Fruit fly (Drosophila melanogaster) whole organism, embryonic: ENCODE data around the gene trus.

Experiments used
- Abd-B ChIP-seq: fragments of 200-800 bp; sonication (Bioruptor generic); optimal IDR thresholded peaks from 2 replicates; lab custom pipeline; 2018; ENCODE audit warnings: missing biosample characterization, mild to moderate bottlenecking, missing genetic modification characterization, moderate library complexity
- Atf6 ChIP-seq: fragments of 200-800 bp; sonication (Bioruptor generic); IDR thresholded peaks from 2 replicates; pipeline ENCODE4 v1.3.6; 2022; ENCODE audit warnings: missing biosample characterization, missing genetic modification characterization
- Bdp1 ChIP-seq: fragments of 200-800 bp; sonication (Bioruptor generic); optimal IDR thresholded peaks from 3 replicates; lab custom pipeline; 2016; ENCODE audit warnings: missing biosample characterization, missing genetic modification characterization
- CG10366 ChIP-seq: fragments of 200-800 bp; sonication (Bioruptor generic); IDR thresholded peaks from 2 replicates; pipeline ENCODE4 v1.3.6; 2022; ENCODE audit warnings: missing biosample characterization, missing genetic modification characterization
- CG10543 ChIP-seq: fragments of 200-800 bp; sonication (Bioruptor generic); optimal IDR thresholded peaks from 3 replicates; lab custom pipeline; 2017; ENCODE audit warnings: missing biosample characterization, mild to moderate bottlenecking, missing genetic modification characterization, moderate library complexity
- CG11504 ChIP-seq: fragments of 200-800 bp; sonication (Bioruptor generic); optimal IDR thresholded peaks from 3 replicates; lab custom pipeline; 2019; ENCODE audit warnings: missing biosample characterization, mild to moderate bottlenecking, missing genetic modification characterization, moderate library complexity
- CG12299 ChIP-seq: fragments of 200-800 bp; sonication (Bioruptor generic); optimal IDR thresholded peaks from 2 replicates; lab custom pipeline; 2018; ENCODE audit warnings: missing biosample characterization, mild to moderate bottlenecking, missing genetic modification characterization
- CG12659 ChIP-seq: fragments of 200-800 bp; sonication (Bioruptor generic); optimal IDR thresholded peaks from 3 replicates; lab custom pipeline; 2017; ENCODE audit warnings: mild to moderate bottlenecking, missing biosample characterization, missing genetic modification reagents, missing genetic modification characterization
- CG14050 ChIP-seq: fragments of 200-800 bp; sonication (Bioruptor generic); IDR thresholded peaks from 3 replicates; pipeline ENCODE4 v1.3.6; 2022; ENCODE audit warnings: missing biosample characterization, missing genetic modification characterization
- CG15011 ChIP-seq: fragments of 200-800 bp; sonication (Bioruptor generic); optimal IDR thresholded peaks from 3 replicates; lab custom pipeline; 2018; ENCODE audit warnings: missing biosample characterization, mild to moderate bottlenecking, missing genetic modification characterization
- CG17385 ChIP-seq: fragments of 200-800 bp; sonication (Bioruptor generic); optimal IDR thresholded peaks from 3 replicates; lab custom pipeline; 2018; ENCODE audit warnings: missing biosample characterization, mild to moderate bottlenecking, missing genetic modification characterization
- CG2120 ChIP-seq: fragments of 200-800 bp; sonication (Bioruptor generic); optimal IDR thresholded peaks from 3 replicates; lab custom pipeline; 2016; ENCODE audit warnings: missing biosample characterization, missing genetic modification characterization
- CG3281 ChIP-seq: fragments of 200-800 bp; sonication (Bioruptor generic); optimal IDR thresholded peaks from 3 replicates; lab custom pipeline; 2017; ENCODE audit warnings: missing biosample characterization, mild to moderate bottlenecking, missing genetic modification characterization
- CG34224 ChIP-seq: fragments of 200-800 bp; sonication (Bioruptor generic); IDR thresholded peaks from 3 replicates; pipeline ENCODE4 v1.3.6; 2022; ENCODE audit warnings: missing biosample characterization, missing genetic modification characterization; ENCODE audit not compliant: partially characterized antibody
- CG3847 ChIP-seq: fragments of 200-800 bp; sonication (Bioruptor generic); IDR thresholded peaks from 2 replicates; pipeline ENCODE4 v1.3.6; 2022; ENCODE audit warnings: missing biosample characterization, missing genetic modification characterization
- CG4360 ChIP-seq: fragments of 200-800 bp; sonication (Bioruptor generic); IDR thresholded peaks from 2 replicates; pipeline ENCODE4 v1.3.6; 2022; ENCODE audit warnings: missing biosample characterization, missing genetic modification characterization
- CG7372 ChIP-seq: fragments of 200-800 bp; sonication (Bioruptor generic); IDR thresholded peaks from 2 replicates; pipeline ENCODE4 v1.3.6; 2022; ENCODE audit warnings: missing biosample characterization, missing genetic modification characterization
- CG7786 ChIP-seq: fragments of 200-800 bp; sonication (Bioruptor generic); optimal IDR thresholded peaks from 2 replicates; lab custom pipeline; 2016; ENCODE audit warnings: missing biosample characterization, missing genetic modification characterization
- CG7839 ChIP-seq: fragments of 200-800 bp; sonication (Bioruptor generic); optimal IDR thresholded peaks from 3 replicates; lab custom pipeline; 2018; ENCODE audit warnings: missing biosample characterization, mild to moderate bottlenecking, missing genetic modification characterization, moderate library complexity
- CG9215 ChIP-seq: fragments of 200-800 bp; sonication (Bioruptor generic); IDR thresholded peaks from 2 replicates; pipeline ENCODE4 v1.3.6; 2022; ENCODE audit warnings: missing biosample characterization, missing genetic modification characterization
- CG9932 ChIP-seq: fragments of 200-800 bp; sonication (Bioruptor generic); IDR thresholded peaks from 2 replicates; pipeline ENCODE4 v1.3.6; 2022; ENCODE audit warnings: missing biosample characterization, missing genetic modification characterization
- Dad ChIP-seq: fragments of 200-800 bp; sonication (Bioruptor generic); optimal IDR thresholded peaks from 3 replicates; lab custom pipeline; 2016; ENCODE audit warnings: missing biosample characterization, missing genetic modification characterization
- Dek ChIP-seq: fragments of 200-800 bp; sonication (Bioruptor generic); optimal IDR thresholded peaks from 3 replicates; lab custom pipeline; 2019; ENCODE audit warnings: missing biosample characterization, mild to moderate bottlenecking, missing genetic modification characterization, moderate library complexity
- E2f2 ChIP-seq: fragments of 200-800 bp; sonication (Bioruptor generic); IDR thresholded peaks from 2 replicates; pipeline ENCODE4 v1.3.6; 2022; ENCODE audit warnings: missing biosample characterization, missing genetic modification characterization
- Ets65A ChIP-seq: fragments of 200-800 bp; sonication (Bioruptor generic); peaks from one replicate; lab custom pipeline; 2016; ENCODE audit warnings: missing biosample characterization, missing genetic modification characterization
- Fer1 ChIP-seq: fragments of 200-800 bp; sonication (Bioruptor generic); optimal IDR thresholded peaks from 2 replicates; lab custom pipeline; 2017; ENCODE audit warnings: missing biosample characterization, mild to moderate bottlenecking, missing genetic modification characterization
- Hand ChIP-seq: fragments of 200-800 bp; sonication (Bioruptor generic); optimal IDR thresholded peaks from 2 replicates; lab custom pipeline; 2017; ENCODE audit warnings: mild to moderate bottlenecking, missing biosample characterization, missing genetic modification reagents, missing genetic modification characterization
- Hmx ChIP-seq: fragments of 200-800 bp; sonication (Bioruptor generic); optimal IDR thresholded peaks from 2 replicates; lab custom pipeline; 2016; ENCODE audit warnings: missing biosample characterization, missing genetic modification characterization
- Hr3 ChIP-seq: fragments of 200-800 bp; sonication (Bioruptor generic); optimal IDR thresholded peaks from 3 replicates; lab custom pipeline; 2016; ENCODE audit warnings: missing biosample characterization, missing genetic modification characterization
- MBD-R2 ChIP-seq: fragments of 200-800 bp; sonication (Bioruptor generic); IDR thresholded peaks from 2 replicates; pipeline ENCODE4 v1.3.6; 2022; ENCODE audit warnings: missing biosample characterization, missing genetic modification characterization
- Max ChIP-seq: fragments of 200-800 bp; sonication (Bioruptor generic); optimal IDR thresholded peaks from 2 replicates; lab custom pipeline; 2016; ENCODE audit warnings: missing biosample characterization, mild to moderate bottlenecking, missing genetic modification characterization
- Scr ChIP-seq: fragments of 200-800 bp; sonication (Bioruptor generic); IDR thresholded peaks from 2 replicates; pipeline ENCODE4 v1.3.6; 2022; ENCODE audit warnings: missing biosample characterization, missing genetic modification characterization; ENCODE audit not compliant: partially characterized antibody
- Sin3A ChIP-seq: fragments of >200 bp; optimal IDR thresholded peaks from 2 replicates; lab custom pipeline; 2018
- Tbp ChIP-seq: fragments of >200 bp; optimal IDR thresholded peaks from 2 replicates; lab custom pipeline; 2018; ENCODE audit warnings: missing biosample characterization, missing genetic modification characterization
- Xrp1 ChIP-seq: fragments of 200-800 bp; sonication (Bioruptor generic); IDR thresholded peaks from 2 replicates; pipeline ENCODE4 v1.3.6; 2022; ENCODE audit warnings: missing biosample characterization, missing genetic modification characterization
- ase ChIP-seq: fragments of 200-800 bp; sonication (Bioruptor generic); IDR thresholded peaks from 3 replicates; pipeline ENCODE4 v1.3.6; 2022; ENCODE audit warnings: missing biosample characterization, missing genetic modification characterization
- ash1 ChIP-seq: fragments of 200-800 bp; sonication (Bioruptor generic); optimal IDR thresholded peaks from 2 replicates; lab custom pipeline; 2018; ENCODE audit warnings: missing biosample characterization, mild to moderate bottlenecking, missing genetic modification characterization
- cas ChIP-seq: fragments of 200-800 bp; sonication (Bioruptor generic); IDR thresholded peaks from 2 replicates; pipeline ENCODE4 v1.3.6; 2022; ENCODE audit warnings: missing biosample characterization, missing genetic modification characterization
- ems ChIP-seq: fragments of 200-800 bp; sonication (Bioruptor generic); optimal IDR thresholded peaks from 3 replicates; lab custom pipeline; 2016; ENCODE audit warnings: missing biosample characterization, missing genetic modification characterization
- esg ChIP-seq: fragments of 200-800 bp; sonication (Bioruptor generic); conservative IDR thresholded peaks from 2 replicates; pipeline ENCODE4 v1.3.6; 2022; ENCODE audit warnings: missing biosample characterization, missing genetic modification characterization
- gce ChIP-seq: fragments of 200-800 bp; sonication (Bioruptor generic); IDR thresholded peaks from 3 replicates; pipeline ENCODE4 v1.3.6; 2022; ENCODE audit warnings: missing biosample characterization, missing genetic modification characterization
- jigr1 ChIP-seq: fragments of 200-800 bp; sonication (Bioruptor generic); IDR thresholded peaks from 3 replicates; pipeline ENCODE4 v1.3.6; 2022; ENCODE audit warnings: missing biosample characterization, missing genetic modification characterization
- klu ChIP-seq: fragments of 200-800 bp; sonication (Bioruptor generic); IDR thresholded peaks from 2 replicates; pipeline ENCODE4 v1.3.6; 2022; ENCODE audit warnings: missing biosample characterization, missing genetic modification characterization
- kni ChIP-seq: fragments of 200-800 bp; sonication (Bioruptor generic); optimal IDR thresholded peaks from 3 replicates; lab custom pipeline; 2017; ENCODE audit warnings: mild to moderate bottlenecking, missing biosample characterization, missing genetic modification reagents, missing genetic modification characterization
- knrl ChIP-seq: fragments of 200-800 bp; sonication (Bioruptor generic); IDR thresholded peaks from 3 replicates; pipeline ENCODE4 v1.3.6; 2022; ENCODE audit warnings: missing biosample characterization, missing genetic modification characterization; ENCODE audit not compliant: partially characterized antibody
- nerfin-1 ChIP-seq: fragments of 200-800 bp; sonication (Bioruptor generic); optimal IDR thresholded peaks from 3 replicates; lab custom pipeline; 2019; ENCODE audit warnings: missing biosample characterization, mild to moderate bottlenecking, missing genetic modification characterization, moderate library complexity
- nom ChIP-seq: fragments of 200-800 bp; sonication (Bioruptor generic); optimal IDR thresholded peaks from 2 replicates; lab custom pipeline; 2017; ENCODE audit warnings: missing biosample characterization, missing genetic modification characterization, mild to moderate bottlenecking, moderate library complexity, missing genetic modification reagents
- sug ChIP-seq: fragments of 200-800 bp; optimal IDR thresholded peaks from 2 replicates; lab custom pipeline; 2019; ENCODE audit warnings: missing biosample characterization, mild to moderate bottlenecking, missing genetic modification characterization, moderate library complexity
- unpg ChIP-seq: fragments of 200-800 bp; sonication (Bioruptor generic); optimal IDR thresholded peaks from 3 replicates; lab custom pipeline; 2018; ENCODE audit warnings: missing biosample characterization, mild to moderate bottlenecking, missing genetic modification characterization, moderate library complexity

Gene trus

DNA sequence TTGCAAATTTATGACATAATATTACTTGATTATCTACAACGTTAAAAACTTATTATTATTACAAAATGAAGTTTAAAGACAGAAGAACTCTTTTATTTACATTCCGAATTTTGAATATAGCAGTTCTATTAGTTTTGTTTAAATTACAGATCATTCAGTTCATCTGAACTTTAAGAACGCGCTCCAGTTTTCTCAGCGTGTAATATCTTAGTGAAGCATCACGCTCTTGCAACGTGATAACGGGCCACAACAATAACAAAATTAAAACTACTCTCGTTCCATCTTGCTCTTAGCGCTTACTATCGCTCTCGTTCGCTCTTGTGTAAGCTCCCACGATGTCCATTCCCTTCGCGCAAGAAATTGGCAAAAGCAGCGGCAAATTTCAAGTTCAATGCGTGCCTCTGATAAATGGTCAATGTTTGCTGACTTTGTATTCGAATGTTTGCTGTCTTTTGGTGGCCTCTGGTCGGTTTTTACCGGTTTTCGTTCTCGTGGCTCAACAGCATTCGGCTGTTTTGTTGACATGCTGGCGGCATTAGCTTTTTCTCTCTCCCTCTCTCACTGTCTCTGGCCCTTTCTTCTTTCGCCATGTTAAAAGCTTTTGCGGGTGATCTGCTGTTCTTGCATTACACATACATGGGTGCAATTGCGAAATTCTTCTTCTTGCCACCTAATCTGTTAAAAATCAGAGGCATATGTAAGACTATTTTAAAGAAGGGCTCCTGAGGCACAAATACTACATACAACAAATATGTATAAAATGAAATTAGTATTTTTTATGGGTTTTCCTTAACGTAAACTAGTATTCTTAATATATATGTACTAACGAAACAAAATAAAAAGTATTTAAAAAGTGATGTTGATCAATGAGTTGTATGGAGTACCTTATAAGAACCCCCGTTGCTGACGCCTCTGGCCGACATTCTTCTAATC is 13.5 kb upstream of the trus start (continued):
- TF ChIP-seq CG2120 (peak; percentile 75), cas (GFP tag; lab: Robert Waterston, UW) (no peak), nerfin-1 (tag; lab: Kevin White, UChicago) (no peak), gce (GFP tag; lab: Robert Waterston, UW) (no peak), ase (GFP tag; lab: Robert Waterston, UW) (no peak), CG9932 (GFP tag; lab: Robert Waterston, UW) (peak; percentile 59), kni (GFP tag; lab: Kevin White, UChicago) (no peak), CG12659 (GFP tag; lab: Kevin White, UChicago) (peak; percentile 43), knrl (GFP tag; lab: Robert Waterston, UW) (no peak), CG17385 (GFP tag; lab: Kevin White, UChicago) (peak; percentile 13), ash1 (GFP tag; lab: Kevin White, UChicago) (no peak), unpg (GFP tag; lab: Kevin White, UChicago) (peak; percentile 34), Fer1 (peak; percentile 33), Xrp1 (GFP tag; lab: Robert Waterston, UW) (peak; percentile 30; the same call in 1 of the 2 replicates), Ets65A (GFP tag; lab: Kevin White, UChicago) (no peak), CG14050 (GFP tag; lab: Robert Waterston, UW) (0 out of 3 replicates have a peak, but pooled peaks have one; percentile 23), Hand (GFP tag; lab: Kevin White, UChicago) (peak; percentile 4), CG9215 (peak; percentile 61), esg (GFP tag; lab: Robert Waterston, UW) (no peak), klu (no peak), CG10543 (GFP tag; lab: Kevin White, UChicago) (no peak), Atf6 (peak; percentile 39), Dad (no peak), CG3847 (GFP tag; lab: Robert Waterston, UW) (peak; percentile 8; the same call in 1 of the 2 replicates), CG4360 (no peak), CG15011 (no peak), sug (peak; percentile 6), Scr (no peak), Bdp1 (no peak), Tbp (GFP tag; lab: Kevin White, UChicago) (no peak), CG12299 (tag; lab: Kevin White, UChicago) (no peak), nom (GFP tag; lab: Kevin White, UChicago) (peak; percentile 23), Sin3A (lab: Kevin White, UChicago) (no peak), CG7839 (tag; lab: Kevin White, UChicago) (peak; percentile 47), CG11504 (tag; lab: Kevin White, UChicago) (peak; percentile 58), jigr1 (GFP tag; lab: Robert Waterston, UW) (no peak), CG3281 (GFP tag; lab: Kevin White, UChicago) (peak; percentile 61), CG34224 (GFP tag; lab: Robert Waterston, UW) (0 out of 3 replicates have a peak, but pooled peaks have one; percentile 8), Hr3 (GFP tag; lab: Kevin White, UChicago) (no peak), Max (GFP tag; lab: Kevin White, UChicago) (peak; percentile 23), Dek (tag; lab: Kevin White, UChicago) (peak; percentile 12), Abd-B (GFP tag; lab: Kevin White, UChicago) (no peak), MBD-R2 (GFP tag; lab: Robert Waterston, UW) (no peak), CG10366 (GFP tag; lab: Robert Waterston, UW) (no peak), ems (GFP tag; lab: Kevin White, UChicago) (no peak), CG7372 (GFP tag; lab: Robert Waterston, UW) (no peak), Hmx (GFP tag; lab: Kevin White, UChicago) (peak; percentile 9), E2f2 (GFP tag; lab: Robert Waterston, UW) (peak; percentile 8; the same call in 1 of the 2 replicates), CG7786 (GFP tag; lab: Kevin White, UChicago) (no peak)
